Worm (Caenorhabditis elegans): ENCODE data around the gene rbm-34.
A peak's percentile ranks its signal among the peaks of the same experiment; 100 is the strongest.

rbm-34 gene

DNA sequence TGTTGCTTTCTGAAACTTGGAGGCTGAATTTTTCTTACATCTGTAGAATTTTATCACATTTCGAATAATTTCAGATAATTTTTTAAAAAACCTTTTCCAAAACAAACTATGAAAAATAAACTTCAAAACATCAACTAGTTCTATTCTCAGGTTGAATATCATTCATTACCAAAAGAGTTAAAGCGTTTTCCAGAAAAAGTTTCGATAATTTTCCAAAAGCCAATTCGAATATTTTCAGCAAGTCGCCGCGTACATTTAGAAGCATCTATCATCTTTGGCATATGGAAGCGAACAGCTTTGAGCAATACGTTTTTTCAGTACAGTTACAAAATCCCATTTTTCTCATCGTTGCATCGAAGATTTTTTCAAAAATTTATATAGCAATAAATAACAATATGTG, 48.3 kb upstream of the rbm-34 start (continued):
- TF ChIP-seq jun-1 (tag; optimal IDR thresholded peaks at IDR 0.05) (no peak), ztf-4 (tag; optimal IDR thresholded peaks at IDR 0.05) (peak; percentile 57), nhr-20 (tag; optimal IDR thresholded peaks at IDR 0.05) (no peak), elt-2 (tag; optimal IDR thresholded peaks at IDR 0.05) (no peak), aly-2 (tag; optimal IDR thresholded peaks at IDR 0.05) (peak; percentile 91), nhr-90 (tag; optimal IDR thresholded peaks at IDR 0.05; ENCODE audit: poor library complexity) (peak; percentile 62), dpl-1 (GFP tag; optimal IDR thresholded peaks at IDR 0.05) (no peak), nhr-77 (tag; optimal IDR thresholded peaks at IDR 0.05) (no peak), xbp-1 (tag; optimal IDR thresholded peaks at IDR 0.05) (no peak), skn-1 (tag; optimal IDR thresholded peaks at IDR 0.05) (no peak)

DNA sequence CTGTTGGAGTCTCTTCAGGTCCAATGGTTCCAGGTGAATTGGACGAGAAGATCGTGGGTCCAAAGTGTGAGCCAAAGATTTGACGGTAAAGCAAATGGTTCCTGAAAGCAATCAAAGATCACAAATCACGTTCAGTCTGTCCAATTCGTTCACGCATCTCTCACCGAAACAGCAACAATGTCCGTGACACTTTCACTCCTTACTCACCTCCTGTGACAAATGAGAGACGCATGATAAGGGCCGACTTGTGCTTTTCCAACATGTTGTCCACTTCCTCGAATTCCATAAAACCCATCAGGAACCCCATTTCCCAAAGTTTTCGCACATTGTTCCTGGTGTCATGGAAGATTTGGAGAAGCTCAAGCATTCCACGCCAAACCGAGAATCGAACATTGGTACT, 44.8 kb upstream of the rbm-34 start:
- TF ChIP-seq mab-9 (GFP tag; IDR thresholded peaks at IDR 0.05) (no peak), elt-2 (tag; optimal IDR thresholded peaks at IDR 0.05) (peak; percentile 14), pax-3 (tag; optimal IDR thresholded peaks at IDR 0.05) (no peak), mep-1 (tag; optimal IDR thresholded peaks at IDR 0.05) (no peak), blmp-1 (tag; optimal IDR thresholded peaks at IDR 0.05) (peak; percentile 64), lin-39 (tag; optimal IDR thresholded peaks at IDR 0.05) (no peak), nhr-85 (tag) (no peak), aha-1 (tag; optimal IDR thresholded peaks at IDR 0.05) (no peak), C16A3.4 (tag; optimal IDR thresholded peaks at IDR 0.05) (no peak), fkh-8 (tag; optimal IDR thresholded peaks at IDR 0.05) (no peak), mdl-1 (tag; optimal IDR thresholded peaks at IDR 0.05) (no peak), swsn-7 (tag; optimal IDR thresholded peaks at IDR 0.05) (no peak), Y116A8C.19 (tag; optimal IDR thresholded peaks at IDR 0.05; ENCODE audit: borderline replicate concordance) (no peak), lir-3 (tag; optimal IDR thresholded peaks at IDR 0.05; ENCODE audit: poor library complexity) (no peak), nhr-47 (tag; optimal IDR thresholded peaks at IDR 0.05) (no peak), egl-27 (tag; optimal IDR thresholded peaks at IDR 0.05) (no peak), mef-2 (tag; optimal IDR thresholded peaks at IDR 0.05) (no peak), lsy-2 (tag; optimal IDR thresholded peaks at IDR 0.05) (no peak), ets-5 (GFP tag; IDR thresholded peaks at IDR 0.05) (no peak), aly-2 (tag; optimal IDR thresholded peaks at IDR 0.05) (no peak), alr-1 (tag; optimal IDR thresholded peaks at IDR 0.05; ENCODE audit: borderline replicate concordance) (no peak), dpl-1 (GFP tag; optimal IDR thresholded peaks at IDR 0.05) (no peak), vab-15 (tag; optimal IDR thresholded peaks at IDR 0.05) (no peak), lin-14 (GFP tag; optimal IDR thresholded peaks at IDR 0.05) (no peak), tbx-2 (tag; optimal IDR thresholded peaks at IDR 0.05) (no peak), lin-35 (GFP tag; optimal IDR thresholded peaks at IDR 0.05) (peak in 1 of 2 experiments; percentile 50), nhr-76 (tag; optimal IDR thresholded peaks at IDR 0.05) (no peak), nhr-11 (tag; optimal IDR thresholded peaks at IDR 0.05) (no peak), elt-3 (tag; optimal IDR thresholded peaks at IDR 0.05) (no peak), nhr-71 (tag; optimal IDR thresholded peaks at IDR 0.05) (peak; percentile 2), ceh-88 (GFP tag; IDR thresholded peaks at IDR 0.05) (no peak), ztf-11 (tag; optimal IDR thresholded peaks at IDR 0.05) (no peak), ceh-82 (tag; optimal IDR thresholded peaks at IDR 0.05) (no peak), sox-4 (tag; optimal IDR thresholded peaks at IDR 0.05) (no peak)

DNA sequence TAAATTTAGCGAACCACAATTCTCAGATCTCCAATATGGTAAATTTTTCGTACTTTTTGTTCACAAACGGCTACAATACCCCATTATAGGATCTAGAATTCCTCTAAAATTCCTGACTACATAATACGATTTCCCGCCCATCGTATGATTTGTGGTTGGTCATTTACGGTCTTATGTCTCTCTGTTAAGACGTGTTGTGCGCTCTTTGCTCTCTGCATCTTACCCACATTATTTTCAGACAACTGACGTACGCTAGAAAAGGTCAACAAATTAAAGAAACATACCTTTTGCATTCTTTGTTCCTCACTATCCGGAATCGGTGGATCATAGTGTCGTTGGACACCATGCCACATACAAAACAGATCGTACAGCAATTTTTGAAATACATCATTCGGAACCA, 42.2 kb upstream of the rbm-34 start:
- TF ChIP-seq lin-35 (GFP tag; optimal IDR thresholded peaks at IDR 0.05) (peak in 1 of 2 experiments; percentile 25), C16A3.4 (tag; optimal IDR thresholded peaks at IDR 0.05) (no peak), nhr-71 (tag; optimal IDR thresholded peaks at IDR 0.05) (peak; percentile 6), elt-2 (tag; optimal IDR thresholded peaks at IDR 0.05) (peak; percentile 14), nhr-19 (GFP tag; conservative IDR thresholded peaks at IDR 0.05) (peak; percentile 39; the same call in 1 of the 2 replicates), elt-3 (tag; optimal IDR thresholded peaks at IDR 0.05) (no peak), nhr-20 (tag; optimal IDR thresholded peaks at IDR 0.05) (peak; percentile 32)

Measured in whole organism, L1 larva.